Worm (Caenorhabditis elegans): ENCODE data around the gene F08D12.12.

Gene F08D12.12

DNA sequence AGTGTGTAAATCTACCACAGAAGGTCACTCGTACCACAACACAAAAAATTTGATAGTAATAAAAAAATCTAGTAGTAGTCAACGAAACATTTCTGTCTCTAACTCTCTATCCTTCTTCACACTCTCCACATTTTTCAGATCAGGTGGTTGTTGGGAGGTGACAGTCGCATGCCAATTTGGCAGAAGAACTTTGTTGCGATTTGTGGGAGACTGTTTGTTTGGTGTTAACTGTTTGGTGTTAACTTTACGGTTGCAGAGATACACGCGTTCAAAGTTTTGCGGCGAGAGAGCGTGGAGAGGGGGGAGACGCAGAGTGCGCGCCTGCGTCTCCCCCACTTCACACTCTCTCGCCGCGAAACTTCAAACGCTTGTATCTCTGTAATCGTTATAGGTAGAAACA, 18.1 kb upstream of the F08D12.12 start (continued):
- TF ChIP-seq nhr-84 (tag; optimal IDR thresholded peaks at IDR 0.05) (no peak), efl-3 (GFP tag; optimal IDR thresholded peaks at IDR 0.05) (no peak), snpc-4 (tag; optimal IDR thresholded peaks at IDR 0.05) (no peak), isw-1 (GFP tag; IDR thresholded peaks at IDR 0.05) (no peak), hlh-4 (tag; optimal IDR thresholded peaks at IDR 0.05) (no peak), ceh-90 (tag; optimal IDR thresholded peaks at IDR 0.05) (no peak), ceh-82 (tag; optimal IDR thresholded peaks at IDR 0.05) (no peak), aha-1 (tag; optimal IDR thresholded peaks at IDR 0.05) (no peak), lin-14 (GFP tag; optimal IDR thresholded peaks at IDR 0.05) (peak; percentile 49), nhr-12 (tag; optimal IDR thresholded peaks at IDR 0.05) (no peak), F16B12.6 (tag; optimal IDR thresholded peaks at IDR 0.05) (no peak), nhr-19 (GFP tag; conservative IDR thresholded peaks at IDR 0.05) (0 out of 2 replicates have a peak, but pooled peaks have one; percentile 2), C04F5.9 (tag; optimal IDR thresholded peaks at IDR 0.05) (no peak), lsy-2 (tag; optimal IDR thresholded peaks at IDR 0.05) (peak in 1 of 2 experiments; percentile 14), lir-3 (tag; optimal IDR thresholded peaks at IDR 0.05; ENCODE audit: poor library complexity) (no peak), skn-1 (tag; optimal IDR thresholded peaks at IDR 0.05) (no peak), nhr-90 (tag; optimal IDR thresholded peaks at IDR 0.05; ENCODE audit: poor library complexity) (no peak), tbx-2 (tag; optimal IDR thresholded peaks at IDR 0.05) (peak; percentile 22), lin-35 (GFP tag; optimal IDR thresholded peaks at IDR 0.05) (peak in 1 of 2 experiments; percentile 65)

DNA sequence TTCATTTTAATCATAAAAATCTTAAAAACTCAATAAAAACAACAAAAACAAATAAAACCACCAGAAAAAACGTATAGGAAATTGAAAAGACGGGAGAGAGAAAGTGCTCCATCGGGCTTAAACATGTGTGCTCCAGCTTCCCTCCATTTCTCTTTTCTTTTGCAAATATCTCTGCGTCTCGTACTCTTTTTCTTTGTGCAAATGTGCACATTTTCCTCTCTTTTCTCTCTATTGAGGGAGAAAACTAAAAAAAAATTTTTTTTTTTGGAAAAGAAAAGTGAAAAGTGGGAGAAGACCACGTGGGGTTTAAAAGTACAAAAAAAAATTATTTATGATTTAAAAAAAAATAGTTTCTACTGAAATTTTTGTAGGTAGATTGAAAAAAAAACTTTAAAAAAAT, 17.4 kb upstream of the F08D12.12 start:
- TF ChIP-seq unc-30 (tag; optimal IDR thresholded peaks at IDR 0.05) (no peak), lin-14 (GFP tag; optimal IDR thresholded peaks at IDR 0.05) (peak; percentile 65), lin-39 (tag; optimal IDR thresholded peaks at IDR 0.05) (no peak), nhr-71 (tag; optimal IDR thresholded peaks at IDR 0.05) (peak; percentile 46), ztf-11 (tag; optimal IDR thresholded peaks at IDR 0.05) (no peak), fkh-10 (GFP tag; optimal IDR thresholded peaks at IDR 0.05) (no peak), blmp-1 (tag; optimal IDR thresholded peaks at IDR 0.05) (no peak), mdl-1 (tag; optimal IDR thresholded peaks at IDR 0.05) (peak in 1 of 2 experiments; percentile 32), fkh-4 (tag; optimal IDR thresholded peaks at IDR 0.05; ENCODE audit: borderline replicate concordance) (no peak), tbx-2 (tag; optimal IDR thresholded peaks at IDR 0.05) (no peak), lin-13 (GFP tag; optimal IDR thresholded peaks at IDR 0.05) (no peak), ceh-88 (GFP tag; IDR thresholded peaks at IDR 0.05) (no peak), mef-2 (tag; optimal IDR thresholded peaks at IDR 0.05) (no peak), rnt-1 (tag; optimal IDR thresholded peaks at IDR 0.05) (no peak), zip-4 (GFP tag; optimal IDR thresholded peaks at IDR 0.05) (no peak), pag-3 (tag; optimal IDR thresholded peaks at IDR 0.05; ENCODE audit: borderline replicate concordance, insufficient read depth) (no peak), aly-2 (tag; optimal IDR thresholded peaks at IDR 0.05) (no peak), ztf-4 (tag; optimal IDR thresholded peaks at IDR 0.05) (no peak), snu-23 (GFP tag; optimal IDR thresholded peaks at IDR 0.05) (peak; percentile 2), skn-1 (tag; optimal IDR thresholded peaks at IDR 0.05) (no peak), fos-1 (tag; optimal IDR thresholded peaks at IDR 0.05) (no peak), sptf-1 (tag; optimal IDR thresholded peaks at IDR 0.05) (no peak), unc-130 (tag; optimal IDR thresholded peaks at IDR 0.05) (no peak), alr-1 (tag; optimal IDR thresholded peaks at IDR 0.05; ENCODE audit: borderline replicate concordance) (no peak), lsy-2 (tag; optimal IDR thresholded peaks at IDR 0.05) (peak in 1 of 2 experiments; percentile 42), ceh-82 (tag; optimal IDR thresholded peaks at IDR 0.05) (peak in 1 of 3 experiments; percentile 15), zag-1 (tag; optimal IDR thresholded peaks at IDR 0.05) (no peak), hlh-17 (GFP tag; optimal IDR thresholded peaks at IDR 0.05; ENCODE audit: borderline replicate concordance) (no peak), unc-62 (GFP tag; optimal IDR thresholded peaks at IDR 0.05) (no peak), nhr-28 (tag; optimal IDR thresholded peaks at IDR 0.05) (no peak), F16B12.6 (tag; optimal IDR thresholded peaks at IDR 0.05) (no peak), pax-3 (tag; optimal IDR thresholded peaks at IDR 0.05) (no peak), irx-1 (tag; optimal IDR thresholded peaks at IDR 0.05) (no peak), pqm-1 (tag; optimal IDR thresholded peaks at IDR 0.05) (no peak), fkh-8 (tag; optimal IDR thresholded peaks at IDR 0.05) (no peak), ets-5 (GFP tag; IDR thresholded peaks at IDR 0.05) (no peak), nhr-77 (tag; optimal IDR thresholded peaks at IDR 0.05) (no peak), efl-3 (GFP tag; optimal IDR thresholded peaks at IDR 0.05) (no peak), elt-3 (tag; optimal IDR thresholded peaks at IDR 0.05) (no peak), nhr-11 (tag; optimal IDR thresholded peaks at IDR 0.05) (no peak)
